Worm (Caenorhabditis elegans) whole organism, L4 larva: ENCODE data around the gene C31H2.4.

Experiments
- R02D3.7 ChIP-seq: fragments of 150-350 bp; sonication (generic microtip); optimal IDR thresholded peaks from 3 replicates; lab custom pipeline; 2014; ENCODE audit warnings: missing biosample characterization, missing genetic modification characterization
- T20F7.1 ChIP-seq: fragments of 200-800 bp; sonication (Bioruptor generic); optimal IDR thresholded peaks from 2 replicates; lab custom pipeline; 2018; ENCODE audit warnings: mild to moderate bottlenecking, missing genetic modification characterization, missing compliant biosample characterization
- T26A8.4 ChIP-seq: fragments of 200-800 bp; sonication (Bioruptor generic); IDR thresholded peaks from 2 replicates; pipeline ENCODE4 v1.3.6; 2022; ENCODE audit warnings: missing genetic modification characterization, missing compliant biosample characterization
- Y5F2A.4 ChIP-seq: fragments of 200-800 bp; sonication (Bioruptor generic); optimal IDR thresholded peaks from 2 replicates; lab custom pipeline; 2018; ENCODE audit warnings: mild to moderate bottlenecking, missing genetic modification characterization, missing compliant biosample characterization
- Y75B8A.6 ChIP-seq: fragments of 200-800 bp; sonication (Bioruptor generic); IDR thresholded peaks from 2 replicates; pipeline ENCODE4 v1.3.6; 2022; ENCODE audit warnings: missing genetic modification reagents, missing genetic modification characterization, missing compliant biosample characterization
- ZK337.2 ChIP-seq: fragments of 200-800 bp; sonication (Bioruptor generic); IDR thresholded peaks from 2 replicates; pipeline ENCODE4 v1.3.6; 2022; ENCODE audit warnings: missing genetic modification reagents, missing genetic modification characterization, missing compliant biosample characterization
- ama-1 ChIP-seq: fragments of 150-350 bp; optimal IDR thresholded peaks from 2 replicates; lab custom pipeline; 2014; ENCODE audit warnings: inconsistent platforms, mixed read lengths
- ceh-32 ChIP-seq: sonication (generic microtip); optimal IDR thresholded peaks from 2 replicates; lab custom pipeline; 2016; ENCODE audit warnings: mild to moderate bottlenecking, missing genetic modification characterization, missing compliant biosample characterization; ENCODE audit not compliant: poor library complexity
- ceh-44 ChIP-seq: fragments of 200-800 bp; sonication (Bioruptor generic); IDR thresholded peaks from 2 replicates; pipeline ENCODE4 v1.3.6; 2022; ENCODE audit warnings: missing genetic modification reagents, missing genetic modification characterization, missing compliant biosample characterization
- ceh-62 ChIP-seq: sonication (generic microtip); optimal IDR thresholded peaks from 2 replicates; lab custom pipeline; 2017; ENCODE audit warnings: missing biosample characterization, missing genetic modification characterization
- ces-1 ChIP-seq: fragments of 150-350 bp; sonication (generic microtip); optimal IDR thresholded peaks from 4 replicates; lab custom pipeline; 2014; ENCODE audit warnings: missing biosample characterization, missing genetic modification reagents, missing genetic modification characterization
- daf-8 ChIP-seq: fragments of 200-800 bp; sonication (Bioruptor generic); IDR thresholded peaks from 2 replicates; pipeline ENCODE4 v1.3.6; 2022; ENCODE audit warnings: missing genetic modification characterization, missing compliant biosample characterization
- dmd-6 ChIP-seq: fragments of 200-800 bp; sonication (Bioruptor generic); IDR thresholded peaks from 2 replicates; pipeline ENCODE4 v1.3.6; 2022; ENCODE audit warnings: missing genetic modification reagents, missing genetic modification characterization, missing compliant biosample characterization
- dpl-1 ChIP-seq: fragments of 150-350 bp; optimal IDR thresholded peaks from 2 replicates; lab custom pipeline; 2014; ENCODE audit warnings: missing biosample characterization, missing genetic modification reagents, missing genetic modification characterization
- egl-27 ChIP-seq: sonication (generic microtip); optimal IDR thresholded peaks from 3 replicates; lab custom pipeline; 2017; ENCODE audit warnings: missing biosample characterization, missing genetic modification reagents, missing genetic modification characterization
- fkh-10 ChIP-seq: fragments of 150-350 bp; optimal IDR thresholded peaks from 2 replicates; lab custom pipeline; 2014; ENCODE audit warnings: missing biosample characterization, missing genetic modification reagents, missing genetic modification characterization
- fos-1 ChIP-seq: fragments of 150-350 bp; optimal IDR thresholded peaks from 2 replicates; lab custom pipeline; 2014; ENCODE audit warnings: missing biosample characterization, missing genetic modification characterization
- hlh-11 ChIP-seq: fragments of 200-800 bp; sonication (Bioruptor generic); optimal IDR thresholded peaks from 2 replicates; lab custom pipeline; 2018; ENCODE audit warnings: mild to moderate bottlenecking, missing genetic modification characterization, missing compliant biosample characterization
- jun-1 ChIP-seq: fragments of 150-350 bp; optimal IDR thresholded peaks from 2 replicates; lab custom pipeline; 2014; ENCODE audit warnings: missing biosample characterization, missing genetic modification reagents, missing genetic modification characterization
- madf-9 ChIP-seq: fragments of 200-800 bp; sonication (Bioruptor generic); conservative IDR thresholded peaks from 2 replicates; pipeline ENCODE4 v1.3.6; 2022; ENCODE audit warnings: missing genetic modification reagents, missing genetic modification characterization, missing compliant biosample characterization
- mes-2 ChIP-seq: sonication (generic microtip); optimal IDR thresholded peaks from 2 replicates; lab custom pipeline; 2016; ENCODE audit warnings: missing genotype, mild to moderate bottlenecking, missing genetic modification characterization, missing compliant biosample characterization; ENCODE audit not compliant: poor library complexity, severe bottlenecking
- mxl-2 ChIP-seq: fragments of 200-800 bp; sonication (Bioruptor generic); conservative IDR thresholded peaks from 2 replicates; pipeline ENCODE4 v1.3.6; 2022; ENCODE audit warnings: missing genetic modification reagents, missing genetic modification characterization, missing compliant biosample characterization
- mxl-3 ChIP-seq: fragments of 200-800 bp; sonication (Bioruptor generic); optimal IDR thresholded peaks from 2 replicates; lab custom pipeline; 2018; ENCODE audit warnings: mild to moderate bottlenecking, missing genetic modification characterization, missing compliant biosample characterization
- nhr-10 ChIP-seq: fragments of 150-350 bp; optimal IDR thresholded peaks from 2 replicates; lab custom pipeline; 2014; ENCODE audit warnings: missing biosample characterization, missing genetic modification characterization
- nhr-11 ChIP-seq: fragments of 150-350 bp; optimal IDR thresholded peaks from 2 replicates; lab custom pipeline; 2014; ENCODE audit warnings: missing biosample characterization, missing genetic modification characterization
- nhr-111 ChIP-seq: fragments of 200-800 bp; sonication (Bioruptor generic); optimal IDR thresholded peaks from 2 replicates; lab custom pipeline; 2018; ENCODE audit warnings: mild to moderate bottlenecking, missing genetic modification characterization, missing compliant biosample characterization
- nhr-25 ChIP-seq: sonication (generic microtip); optimal IDR thresholded peaks from 2 replicates; lab custom pipeline; 2017; ENCODE audit warnings: missing genetic modification characterization, mild to moderate bottlenecking, missing compliant biosample characterization, antibody characterized with exemption, moderate library complexity, borderline replicate concordance; ENCODE audit not compliant: insufficient read depth
- nhr-28 ChIP-seq: fragments of 150-350 bp; optimal IDR thresholded peaks from 2 replicates; lab custom pipeline; 2014; ENCODE audit warnings: missing biosample characterization, missing genetic modification characterization
- nhr-6 ChIP-seq: fragments of 150-350 bp; optimal IDR thresholded peaks from 2 replicates; lab custom pipeline; 2014; ENCODE audit warnings: missing biosample characterization, missing genetic modification characterization
- nhr-77 ChIP-seq: fragments of 150-350 bp; optimal IDR thresholded peaks from 2 replicates; lab custom pipeline; 2014; ENCODE audit warnings: missing biosample characterization, missing genetic modification characterization
- pha-4 ChIP-seq, 2 experiments: fragments of 150-350 bp in 1 of 2; fragments of 200-800 bp in 1 of 2; sonication (Bioruptor generic) in 1 of 2; IDR thresholded peaks in 1 of 2; optimal IDR thresholded peaks in 1 of 2; 2 replicates each; pipeline versions ENCODE4 v1.3.6 to Lab custom; 2014 to 2022; ENCODE audit warnings: missing genetic modification characterization in 2 of 2, missing genetic modification reagents in 2 of 2, missing biosample characterization in 1 of 2, missing compliant biosample characterization in 1 of 2
- pqm-1 ChIP-seq: sonication (generic microtip); optimal IDR thresholded peaks from 2 replicates; lab custom pipeline; 2017; ENCODE audit warnings: missing biosample characterization, missing genetic modification characterization
- saeg-2 ChIP-seq: fragments of 200-800 bp; sonication (Bioruptor generic); IDR thresholded peaks from 2 replicates; pipeline ENCODE4 v1.3.6; 2022; ENCODE audit warnings: missing genetic modification reagents, missing genetic modification characterization, missing compliant biosample characterization
- set-16 ChIP-seq: fragments of 200-800 bp; sonication (Bioruptor generic); IDR thresholded peaks from 2 replicates; pipeline ENCODE4 v1.3.6; 2022; ENCODE audit warnings: missing genetic modification reagents, missing genetic modification characterization, missing compliant biosample characterization
- snpc-4 ChIP-seq: fragments of 150-350 bp; optimal IDR thresholded peaks from 2 replicates; lab custom pipeline; 2014; ENCODE audit warnings: missing biosample characterization, missing genetic modification characterization
- unc-62 ChIP-seq, 3 experiments: fragments of 150-350 bp in 1 of 3; sonication (generic microtip); optimal IDR thresholded peaks in 2 of 3; peaks in 1 of 3; 1 replicate in 1 of 3; 2 replicates in 2 of 3; lab custom pipeline; 2014 to 2017; ENCODE audit warnings: missing biosample characterization in 3 of 3, missing genetic modification characterization in 3 of 3, missing genetic modification reagents in 3 of 3, missing genotype in 1 of 3
- zag-1 ChIP-seq: fragments of 150-350 bp; optimal IDR thresholded peaks from 2 replicates; lab custom pipeline; 2014; ENCODE audit warnings: missing biosample characterization, missing genetic modification characterization
- zfp-3 ChIP-seq: fragments of 200-800 bp; sonication (Bioruptor generic); conservative IDR thresholded peaks from 2 replicates; pipeline ENCODE4 v1.3.6; 2022; ENCODE audit warnings: missing genetic modification reagents, missing genetic modification characterization, missing compliant biosample characterization

C31H2.4 gene

DNA sequence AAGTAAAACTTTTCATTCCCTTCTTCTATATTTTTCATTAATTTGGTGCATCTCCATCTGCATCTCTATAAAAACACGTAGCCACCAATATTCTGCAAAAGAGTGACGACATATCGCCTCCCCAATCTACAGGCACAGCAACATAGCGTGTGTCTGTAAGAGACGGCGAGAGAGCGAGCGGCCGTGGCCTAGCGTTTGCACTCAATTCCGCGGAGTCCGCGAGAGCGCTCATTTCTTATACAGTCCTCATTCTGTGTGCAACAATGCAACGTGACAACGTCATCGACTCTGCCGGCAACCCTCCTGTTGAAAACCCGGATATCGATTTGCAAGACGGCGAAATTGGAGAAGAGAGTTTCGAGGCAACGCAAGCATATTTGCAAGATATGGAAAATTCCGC lies 46.1 kb upstream of the C31H2.4 start, which contains the start of gene H28G03.2 (continued):
- TF ChIP-seq mes-2 (tag; lab: Kevin White, UChicago), result peak; percentile 79
- no peak for TF ChIP-seq nhr-11
- TF ChIP-seq zag-1, result no peak
- no peak for TF ChIP-seq mxl-2 (GFP tag; lab: Robert Waterston, UW)
- no peak for TF ChIP-seq daf-8
- TF ChIP-seq T26A8.4, result no peak
- no peak for TF ChIP-seq T20F7.1 (GFP tag; lab: Kevin White, UChicago)
- TF ChIP-seq fkh-10 (GFP tag; lab: Kevin White, UChicago), result no peak
- no peak for TF ChIP-seq nhr-25 (tag; lab: Kevin White, UChicago)
- no peak for TF ChIP-seq ZK337.2
- no peak for TF ChIP-seq R02D3.7
- TF ChIP-seq dpl-1 (GFP tag; lab: Kevin White, UChicago), result no peak
- TF ChIP-seq set-16 (GFP tag; lab: Robert Waterston, UW), result 0 out of 2 replicates have a peak, but pooled peaks have one; percentile 15
- TF ChIP-seq nhr-77 (tag; lab: Kevin White, UChicago), result no peak
- TF ChIP-seq unc-62 (GFP tag; optimal IDR thresholded peaks at IDR 0.05 in 1 of 2; lab: Kevin White, UChicago), result no peak
- no peak for TF ChIP-seq unc-62 (tag; optimal IDR thresholded peaks at IDR 0.05; lab: Kevin White, UChicago)
- TF ChIP-seq Y5F2A.4 (GFP tag; lab: Kevin White, UChicago), result no peak
- no peak for TF ChIP-seq nhr-6
- no peak for TF ChIP-seq ceh-44 (GFP tag; lab: Robert Waterston, UW)
- no peak for TF ChIP-seq nhr-111
- TF ChIP-seq ceh-62 (tag; lab: Kevin White, UChicago), result no peak
- TF ChIP-seq jun-1 (tag; lab: Kevin White, UChicago), result no peak
- TF ChIP-seq ama-1 (lab: Kevin White, UChicago), result no peak
- peak; percentile 21 for TF ChIP-seq hlh-11 (tag; lab: Kevin White, UChicago)
- TF ChIP-seq nhr-10 (tag; lab: Kevin White, UChicago), result no peak

DNA sequence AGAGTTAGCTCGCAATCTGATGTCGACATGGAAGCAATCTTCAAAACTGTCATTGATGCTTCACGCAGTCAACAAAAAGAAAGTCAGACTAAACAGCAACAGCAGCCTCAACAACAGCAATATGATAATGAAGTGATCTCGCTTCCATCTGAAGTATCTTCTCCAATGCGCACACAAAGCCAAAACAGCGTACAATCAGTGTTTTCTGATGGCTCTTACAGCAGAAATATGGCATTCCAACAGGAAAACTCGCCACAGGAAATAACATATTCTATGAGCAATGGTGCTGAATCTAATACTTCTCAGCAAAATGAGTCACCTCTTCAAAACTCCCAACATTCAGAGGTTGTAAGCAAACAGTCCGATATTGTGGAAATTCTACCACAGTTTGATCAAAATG lies 43.5 kb upstream of the C31H2.4 start:
- TF ChIP-seq madf-9 (GFP tag; lab: Robert Waterston, UW), result no peak
- TF ChIP-seq unc-62 (GFP tag; optimal IDR thresholded peaks at IDR 0.05 in 1 of 2; lab: Kevin White, UChicago), result peak in 1 of 2 experiments; percentile 98
- no peak for TF ChIP-seq unc-62 (tag; optimal IDR thresholded peaks at IDR 0.05; lab: Kevin White, UChicago)

DNA sequence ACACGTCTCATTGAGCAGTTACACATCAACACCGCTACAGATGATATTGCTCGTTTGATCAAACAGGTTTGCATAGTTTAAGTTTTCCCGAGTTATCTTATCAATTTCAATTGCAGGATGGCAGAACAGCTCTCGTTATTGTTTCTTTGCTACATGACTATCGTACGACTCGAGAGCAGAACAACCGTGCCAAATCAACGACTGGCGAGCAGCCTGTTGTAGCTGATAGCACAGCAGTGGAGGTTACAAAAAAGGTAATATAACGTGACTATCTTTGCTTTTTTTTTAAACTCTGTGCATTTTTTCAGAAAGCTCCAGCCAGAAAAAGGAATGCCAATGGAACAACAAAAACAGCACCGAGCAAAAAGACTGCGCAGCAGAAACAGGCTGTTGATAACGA lies 42.9 kb upstream of the C31H2.4 start:
- TF ChIP-seq nhr-6, result no peak
- no peak for TF ChIP-seq ces-1
- no peak for TF ChIP-seq pha-4 (GFP tag; IDR thresholded peaks at IDR 0.05; lab: Robert Waterston, UW)
- TF ChIP-seq pha-4 (tag; optimal IDR thresholded peaks at IDR 0.05; lab: Kevin White, UChicago), result no peak
- TF ChIP-seq snpc-4 (tag; lab: Kevin White, UChicago), result no peak
- TF ChIP-seq ceh-44 (GFP tag; lab: Robert Waterston, UW), result no peak
- peak; percentile 12 for TF ChIP-seq nhr-28 (tag; lab: Kevin White, UChicago)
- no peak for TF ChIP-seq Y75B8A.6
- TF ChIP-seq egl-27, result no peak
- no peak for TF ChIP-seq saeg-2 (GFP tag; lab: Robert Waterston, UW)
- no peak for TF ChIP-seq ceh-32 (tag; lab: Kevin White, UChicago)
- no peak for TF ChIP-seq fos-1 (tag; lab: Kevin White, UChicago)
- TF ChIP-seq dmd-6 (GFP tag; lab: Robert Waterston, UW), result 0 out of 2 replicates have a peak, but pooled peaks have one; percentile 15
- peak; percentile 69 for TF ChIP-seq pqm-1 (tag; lab: Kevin White, UChicago)
- TF ChIP-seq mxl-3 (GFP tag; lab: Kevin White, UChicago), result no peak
- TF ChIP-seq zfp-3 (GFP tag; lab: Robert Waterston, UW), result no peak
- TF ChIP-seq, all 104 proteins: peak for 3
